Fruit fly (Drosophila melanogaster): ENCODE results near the gene ImpL2.

Gene ImpL2

DNA sequence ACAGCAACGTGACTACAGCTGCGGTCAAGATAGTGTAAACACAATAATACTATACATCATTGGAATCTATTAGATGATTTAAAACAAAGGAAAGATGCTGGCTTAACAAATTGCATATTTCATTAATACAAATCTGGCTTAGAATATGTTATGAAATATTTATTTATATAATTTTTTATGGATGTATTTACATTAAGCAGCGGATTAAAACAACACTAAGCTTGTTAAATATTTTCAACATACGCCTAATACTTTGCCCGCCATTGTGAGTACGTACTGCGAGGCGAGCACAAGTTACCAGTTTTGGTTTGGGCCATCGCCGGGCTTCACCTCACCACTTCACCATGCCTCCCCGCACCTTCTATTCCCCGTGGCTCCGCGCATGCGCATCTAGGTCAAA lies 34.0 kb upstream of the ImpL2 start (continued):
- TF ChIP-seq Gug (GFP tag; IDR thresholded peaks at IDR 0.05) (peak; percentile 45), CG11902 (GFP tag; optimal IDR thresholded peaks at IDR 0.05) (peak; percentile 38), Blimp-1 (GFP tag; optimal IDR thresholded peaks at IDR 0.05) (peak; percentile 33), CG6276 (GFP tag; optimal IDR thresholded peaks at IDR 0.05) (peak; percentile 80), cyc (GFP tag; optimal IDR thresholded peaks at IDR 0.05) (peak; percentile 51), CG10631 (GFP tag; optimal IDR thresholded peaks at IDR 0.05) (peak; percentile 71), CG6854 (GFP tag; optimal IDR thresholded peaks at IDR 0.05) (peak; percentile 71), OdsH (GFP tag; optimal IDR thresholded peaks at IDR 0.05) (peak; percentile 79), CG3032 (tag; optimal IDR thresholded peaks at IDR 0.05) (peak; percentile 83), lz (GFP tag; optimal IDR thresholded peaks at IDR 0.05) (peak; percentile 48), pdm3 (GFP tag; optimal IDR thresholded peaks at IDR 0.05) (peak; percentile 59), Hr39 (GFP tag; optimal IDR thresholded peaks at IDR 0.05) (peak; percentile 30), Ets21C (GFP tag; optimal IDR thresholded peaks at IDR 0.05) (peak; percentile 12), CG11294 (GFP tag; IDR thresholded peaks at IDR 0.05) (peak; percentile 29; the same call in 1 of the 2 replicates), CG6792 (GFP tag; optimal IDR thresholded peaks at IDR 0.05) (peak; percentile 73), CG32006 (GFP tag; optimal IDR thresholded peaks at IDR 0.05) (peak; percentile 90), CG31627 (GFP tag; optimal IDR thresholded peaks at IDR 0.05) (peak; percentile 33), eg (GFP tag; IDR thresholded peaks at IDR 0.05) (peak; percentile 76), CG9139 (GFP tag; optimal IDR thresholded peaks at IDR 0.05) (peak; percentile 74), CG8119 (GFP tag; IDR thresholded peaks at IDR 0.05) (peak; percentile 89), acj6 (GFP tag; optimal IDR thresholded peaks at IDR 0.05) (peak; percentile 76), CG8319 (GFP tag; optimal IDR thresholded peaks at IDR 0.05) (peak; percentile 39)

DNA sequence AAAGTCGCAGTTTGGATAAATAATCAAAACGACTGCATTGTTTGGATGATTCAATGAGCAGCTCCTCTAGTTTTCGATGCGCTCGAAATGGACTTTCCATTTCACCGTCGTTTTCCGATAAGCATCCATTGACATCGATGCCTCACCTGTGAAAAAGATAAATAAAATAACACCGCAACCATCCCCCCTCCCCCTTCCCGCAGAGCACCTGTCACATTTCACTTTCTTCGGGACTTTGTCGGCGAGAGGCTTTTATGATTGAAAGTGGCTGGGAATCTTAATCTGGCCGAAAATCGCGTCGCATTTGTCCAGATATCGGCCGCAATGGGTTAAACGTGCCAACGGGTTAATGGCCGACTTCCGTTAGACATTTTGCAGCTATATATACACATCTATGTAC lies 33.3 kb upstream of the ImpL2 start:
- TF ChIP-seq CG11294 (GFP tag; IDR thresholded peaks at IDR 0.05) (no peak), Blimp-1 (GFP tag; optimal IDR thresholded peaks at IDR 0.05) (peak; percentile 54)

dm6 chr3L:4267403-4267802 lies 31.5 kb upstream of the ImpL2 start, which contains the start of gene CG33764:
Gene CG33764, minus strand, starts transcription at chr3L:4267503.
- TF ChIP-seq CG1621 (tag; optimal IDR thresholded peaks at IDR 0.05) (no peak), CG34406 (GFP tag; optimal IDR thresholded peaks at IDR 0.05) (no peak), lz (GFP tag; optimal IDR thresholded peaks at IDR 0.05) (no peak), CG8319 (GFP tag; optimal IDR thresholded peaks at IDR 0.05) (no peak), CG4318 (GFP tag; optimal IDR thresholded peaks at IDR 0.05) (no peak), fd85E (GFP tag; optimal IDR thresholded peaks at IDR 0.05) (no peak), net (GFP tag; optimal IDR thresholded peaks at IDR 0.05) (no peak), Smox (GFP tag; optimal IDR thresholded peaks at IDR 0.05) (no peak), pdm3 (GFP tag; optimal IDR thresholded peaks at IDR 0.05) (no peak), fkh (GFP tag; optimal IDR thresholded peaks at IDR 0.05) (no peak), CG10631 (GFP tag; optimal IDR thresholded peaks at IDR 0.05) (no peak)

- no peak for TF ChIP-seq Gug (GFP tag; IDR thresholded peaks at IDR 0.05)
- no peak for TF ChIP-seq fkh (GFP tag; optimal IDR thresholded peaks at IDR 0.05)
- no peak for TF ChIP-seq CG8119 (GFP tag; IDR thresholded peaks at IDR 0.05)
- TF ChIP-seq CG6163 (GFP tag; IDR thresholded peaks at IDR 0.05), result no peak
- TF ChIP-seq Ets21C (GFP tag; optimal IDR thresholded peaks at IDR 0.05), result no peak
- no peak for TF ChIP-seq spab (GFP tag; optimal IDR thresholded peaks at IDR 0.05)
- no peak for TF ChIP-seq svp (GFP tag)
- no peak for TF ChIP-seq vri (GFP tag; optimal IDR thresholded peaks at IDR 0.05)
- TF ChIP-seq CG8632 (GFP tag; optimal IDR thresholded peaks at IDR 0.05), result no peak
- no peak for TF ChIP-seq acj6 (GFP tag; optimal IDR thresholded peaks at IDR 0.05)
- no peak for TF ChIP-seq Hr39 (GFP tag; optimal IDR thresholded peaks at IDR 0.05)
- TF ChIP-seq lz (GFP tag; optimal IDR thresholded peaks at IDR 0.05), result no peak
- no peak for TF ChIP-seq Sox15 (GFP tag; optimal IDR thresholded peaks at IDR 0.05)
- TF ChIP-seq Blimp-1 (GFP tag; optimal IDR thresholded peaks at IDR 0.05), result no peak
- no peak for TF ChIP-seq CG10669 (GFP tag; optimal IDR thresholded peaks at IDR 0.05)
- no peak for TF ChIP-seq cyc (GFP tag; optimal IDR thresholded peaks at IDR 0.05)
- TF ChIP-seq Hr4 (GFP tag; optimal IDR thresholded peaks at IDR 0.05), result no peak
- TF ChIP-seq CG6276 (GFP tag; optimal IDR thresholded peaks at IDR 0.05), result no peak
- TF ChIP-seq CG9139 (GFP tag; optimal IDR thresholded peaks at IDR 0.05), result no peak
- no peak for TF ChIP-seq pdm3 (GFP tag; optimal IDR thresholded peaks at IDR 0.05)
Observed at dm6 chr3L:4265836-4266235, 29.9 kb upstream of the ImpL2 start.

Data from whole organism, prepupa.